Worm (Caenorhabditis elegans): ENCODE data around the gene srd-63.

srd-63 gene

ce11 chrV:16407663-16408062 is 14.0 kb upstream of the srd-63 start, which contains the start of gene F26D2.3:
F26D2.3 (plus strand) TSS chrV:16407963.
- no peak for TF ChIP-seq ceh-16 (tag; optimal IDR thresholded peaks at IDR 0.05)
- TF ChIP-seq egl-5 (tag; optimal IDR thresholded peaks at IDR 0.05) = no peak
- no peak for TF ChIP-seq lin-39 (tag; optimal IDR thresholded peaks at IDR 0.05)
- no peak for TF ChIP-seq nhr-28 (tag; optimal IDR thresholded peaks at IDR 0.05)
- no peak for TF ChIP-seq nhr-25 (tag; optimal IDR thresholded peaks at IDR 0.05)
- TF ChIP-seq mml-1 (tag; optimal IDR thresholded peaks at IDR 0.05) = no peak
- TF ChIP-seq mdl-1 (tag; optimal IDR thresholded peaks at IDR 0.05) = no peak
- TF ChIP-seq zag-1 (tag; optimal IDR thresholded peaks at IDR 0.05) = no peak
- TF ChIP-seq nhr-67 (tag; optimal IDR thresholded peaks at IDR 0.05) = no peak
- TF ChIP-seq R02D3.7 (tag; optimal IDR thresholded peaks at IDR 0.05) = no peak
- no peak for TF ChIP-seq nhr-77 (tag; optimal IDR thresholded peaks at IDR 0.05)
- TF ChIP-seq fos-1 (tag; optimal IDR thresholded peaks at IDR 0.05) = no peak
- no peak for TF ChIP-seq nhr-76 (tag; optimal IDR thresholded peaks at IDR 0.05)
- TF ChIP-seq egl-27 (tag; optimal IDR thresholded peaks at IDR 0.05) = no peak
- no peak for TF ChIP-seq daf-12 (tag; optimal IDR thresholded peaks at IDR 0.05)
- TF ChIP-seq pha-4 (tag; optimal IDR thresholded peaks at IDR 0.05) = no peak
- no peak for TF ChIP-seq hmg-11 (tag; optimal IDR thresholded peaks at IDR 0.05)

- TF ChIP-seq nhr-43 (tag; optimal IDR thresholded peaks at IDR 0.05; ENCODE audit: poor library complexity, severe bottlenecking) = no peak
- no peak for TF ChIP-seq zag-1 (tag; optimal IDR thresholded peaks at IDR 0.05)
- TF ChIP-seq nhr-237 (tag; optimal IDR thresholded peaks at IDR 0.05) = no peak
- TF ChIP-seq nhr-77 (tag; optimal IDR thresholded peaks at IDR 0.05) = no peak
- no peak for TF ChIP-seq egl-5 (tag; optimal IDR thresholded peaks at IDR 0.05)
- no peak for TF ChIP-seq elt-2 (tag; optimal IDR thresholded peaks at IDR 0.05)
- no peak for TF ChIP-seq daf-12 (tag; optimal IDR thresholded peaks at IDR 0.05)
- TF ChIP-seq ZK546.5 (tag; optimal IDR thresholded peaks at IDR 0.05) = no peak
- TF ChIP-seq R02D3.7 (tag; optimal IDR thresholded peaks at IDR 0.05) = no peak
- no peak for TF ChIP-seq nhr-11 (tag; optimal IDR thresholded peaks at IDR 0.05)
- no peak for TF ChIP-seq egl-27 (tag; optimal IDR thresholded peaks at IDR 0.05)
- TF ChIP-seq ceh-82 (tag; optimal IDR thresholded peaks at IDR 0.05) = no peak
Observed at ce11 chrV:16406357-16406756, 12.7 kb upstream of the srd-63 start.

ce11 chrV:16405366-16405765 is 11.7 kb upstream of the srd-63 start:
- TF ChIP-seq snpc-4 (tag; optimal IDR thresholded peaks at IDR 0.05) (no peak), tbx-2 (tag; optimal IDR thresholded peaks at IDR 0.05) (no peak), unc-39 (tag; optimal IDR thresholded peaks at IDR 0.05) (no peak), pha-4 (tag; optimal IDR thresholded peaks at IDR 0.05) (no peak), ztf-4 (tag; optimal IDR thresholded peaks at IDR 0.05) (no peak), ceh-9 (tag; optimal IDR thresholded peaks at IDR 0.05) (no peak), unc-62 (GFP tag; optimal IDR thresholded peaks at IDR 0.05) (no peak), nhr-77 (tag; optimal IDR thresholded peaks at IDR 0.05) (no peak), fos-1 (tag; optimal IDR thresholded peaks at IDR 0.05) (no peak), mml-1 (tag; optimal IDR thresholded peaks at IDR 0.05) (no peak), nhr-23 (tag; optimal IDR thresholded peaks at IDR 0.05) (no peak), ceh-82 (tag; optimal IDR thresholded peaks at IDR 0.05) (no peak), egl-5 (tag; optimal IDR thresholded peaks at IDR 0.05) (no peak), mdl-1 (tag; optimal IDR thresholded peaks at IDR 0.05) (no peak), daf-12 (tag; optimal IDR thresholded peaks at IDR 0.05) (no peak)

ce11 chrV:16403974-16404373 is 10.3 kb upstream of the srd-63 start, which contains the start of gene syp-1:
syp-1 (plus strand) TSS chrV:16404274.
- TF ChIP-seq R02D3.7 (tag; optimal IDR thresholded peaks at IDR 0.05) = no peak
- no peak for TF ChIP-seq egl-5 (tag; optimal IDR thresholded peaks at IDR 0.05)
- TF ChIP-seq hmg-11 (tag; optimal IDR thresholded peaks at IDR 0.05) = no peak
- TF ChIP-seq nfya-1 (tag; optimal IDR thresholded peaks at IDR 0.05; ENCODE audit: insufficient read depth) = no peak
- no peak for TF ChIP-seq fkh-2 (tag; optimal IDR thresholded peaks at IDR 0.05)
- TF ChIP-seq nhr-23 (tag; optimal IDR thresholded peaks at IDR 0.05) = no peak
- no peak for TF ChIP-seq lin-15B (tag; optimal IDR thresholded peaks at IDR 0.05)
- TF ChIP-seq nhr-12 (tag; optimal IDR thresholded peaks at IDR 0.05) = no peak
- no peak for TF ChIP-seq lsy-12 (tag; optimal IDR thresholded peaks at IDR 0.05)
- no peak for TF ChIP-seq nhr-76 (tag; optimal IDR thresholded peaks at IDR 0.05)
- no peak for TF ChIP-seq elt-3 (tag; optimal IDR thresholded peaks at IDR 0.05)
- TF ChIP-seq ztf-4 (tag; optimal IDR thresholded peaks at IDR 0.05) = no peak
- TF ChIP-seq ama-1 (optimal IDR thresholded peaks at IDR 0.05) = no peak
- no peak for TF ChIP-seq unc-39 (tag; optimal IDR thresholded peaks at IDR 0.05)
- TF ChIP-seq ceh-9 (tag; optimal IDR thresholded peaks at IDR 0.05) = no peak
- no peak for TF ChIP-seq aly-2 (tag; optimal IDR thresholded peaks at IDR 0.05)
- no peak for TF ChIP-seq nhr-77 (tag; optimal IDR thresholded peaks at IDR 0.05)
- no peak for TF ChIP-seq mdl-1 (tag; optimal IDR thresholded peaks at IDR 0.05)
- no peak for TF ChIP-seq ceh-82 (tag; optimal IDR thresholded peaks at IDR 0.05)
- no peak for TF ChIP-seq elt-2 (tag; optimal IDR thresholded peaks at IDR 0.05)
